Fruit fly (Drosophila melanogaster) whole organism, prepupa: Measurements from ENCODE around the gene Brr2.

Experiments
- Blimp-1 ChIP-seq: fragments of 200-800 bp; sonication (Bioruptor generic); optimal IDR thresholded peaks from 3 replicates; lab custom pipeline; 2017; ENCODE audit warnings: missing biosample characterization, missing genetic modification characterization, mild to moderate bottlenecking, moderate library complexity, missing genetic modification reagents
- CG11294 ChIP-seq: fragments of 200-800 bp; sonication (Bioruptor generic); IDR thresholded peaks from 2 replicates; pipeline ENCODE4 v1.3.6; 2022; ENCODE audit warnings: missing biosample characterization, missing genetic modification characterization
- CG11762 ChIP-seq: fragments of 200-800 bp; sonication (Bioruptor generic); optimal IDR thresholded peaks from 3 replicates; lab custom pipeline; 2016; ENCODE audit warnings: missing biosample characterization, missing genetic modification characterization; ENCODE audit not compliant: insufficient read depth
- CG15336 ChIP-seq: fragments of 200-800 bp; sonication (Bioruptor generic); IDR thresholded peaks from 2 replicates; pipeline ENCODE4 v1.3.6; 2022; ENCODE audit warnings: missing biosample characterization, missing genetic modification characterization
- CG1621 ChIP-seq: fragments of 200-800 bp; sonication (Bioruptor generic); optimal IDR thresholded peaks from 3 replicates; lab custom pipeline; 2018; ENCODE audit warnings: missing biosample characterization, mild to moderate bottlenecking, missing genetic modification characterization
- CG16779 ChIP-seq: fragments of 200-800 bp; sonication (Bioruptor generic); optimal IDR thresholded peaks from 3 replicates; lab custom pipeline; 2017; ENCODE audit warnings: missing biosample characterization, mild to moderate bottlenecking, missing genetic modification characterization
- CG32006 ChIP-seq: fragments of 200-800 bp; sonication (Bioruptor generic); optimal IDR thresholded peaks from 3 replicates; lab custom pipeline; 2017; ENCODE audit warnings: missing biosample characterization, mild to moderate bottlenecking, missing genetic modification characterization
- CG34406 ChIP-seq: fragments of 200-800 bp; sonication (Bioruptor generic); optimal IDR thresholded peaks from 3 replicates; lab custom pipeline; 2016; ENCODE audit warnings: missing biosample characterization, missing genetic modification characterization
- CG6163 ChIP-seq: fragments of 200-800 bp; sonication (Bioruptor generic); IDR thresholded peaks from 3 replicates; pipeline ENCODE4 v1.3.6; 2022; ENCODE audit warnings: missing biosample characterization, missing genetic modification characterization
- CG6792 ChIP-seq: fragments of 200-800 bp; sonication (Bioruptor generic); optimal IDR thresholded peaks from 3 replicates; lab custom pipeline; 2016; ENCODE audit warnings: missing biosample characterization, missing genetic modification characterization
- CG7368 ChIP-seq: fragments of 200-800 bp; sonication (Bioruptor generic); optimal IDR thresholded peaks from 3 replicates; lab custom pipeline; 2016; ENCODE audit warnings: missing biosample characterization, missing genetic modification characterization
- CG8119 ChIP-seq: fragments of 200-800 bp; sonication (Bioruptor generic); IDR thresholded peaks from 3 replicates; pipeline ENCODE4 v1.3.6; 2022; ENCODE audit warnings: missing biosample characterization, missing genetic modification characterization
- CG8319 ChIP-seq: fragments of 200-800 bp; sonication (Bioruptor generic); optimal IDR thresholded peaks from 3 replicates; lab custom pipeline; 2016; ENCODE audit warnings: missing biosample characterization, missing genetic modification characterization
- CG8632 ChIP-seq: fragments of 200-800 bp; sonication (Bioruptor generic); optimal IDR thresholded peaks from 3 replicates; lab custom pipeline; 2016; ENCODE audit warnings: missing biosample characterization, missing genetic modification characterization
- Eip75B ChIP-seq: fragments of 200-800 bp; sonication (Bioruptor generic); optimal IDR thresholded peaks from 3 replicates; lab custom pipeline; 2016; ENCODE audit warnings: missing biosample characterization, missing genetic modification characterization
- Eip78C ChIP-seq: fragments of 200-800 bp; sonication (Bioruptor generic); peaks from one replicate; lab custom pipeline; 2016; ENCODE audit warnings: missing biosample characterization, missing genetic modification characterization
- Ets21C ChIP-seq: fragments of 200-800 bp; sonication (Bioruptor generic); optimal IDR thresholded peaks from 3 replicates; lab custom pipeline; 2016; ENCODE audit warnings: missing biosample characterization, missing genetic modification characterization
- Ets96B ChIP-seq: fragments of 200-800 bp; optimal IDR thresholded peaks from 2 replicates; lab custom pipeline; 2019; ENCODE audit warnings: missing biosample characterization, mild to moderate bottlenecking, missing genetic modification characterization, moderate library complexity
- Gug ChIP-seq: fragments of 200-800 bp; sonication (Bioruptor generic); IDR thresholded peaks from 2 replicates; pipeline ENCODE4 v1.3.6; 2022; ENCODE audit warnings: missing biosample characterization, missing genetic modification characterization
- Hr38 ChIP-seq: sonication (Bioruptor generic); optimal IDR thresholded peaks from 2 replicates; lab custom pipeline; 2016; ENCODE audit warnings: missing biosample characterization, missing genetic modification characterization
- Hr4 ChIP-seq: fragments of 200-800 bp; sonication (Bioruptor generic); optimal IDR thresholded peaks from 3 replicates; lab custom pipeline; 2016; ENCODE audit warnings: missing biosample characterization, missing genetic modification characterization
- Lpt ChIP-seq: fragments of 200-800 bp; sonication (Bioruptor generic); optimal IDR thresholded peaks from 3 replicates; lab custom pipeline; 2016; ENCODE audit warnings: missing biosample characterization, missing genetic modification characterization
- OdsH ChIP-seq: fragments of 200-800 bp; sonication (Bioruptor generic); optimal IDR thresholded peaks from 3 replicates; lab custom pipeline; 2016; ENCODE audit warnings: missing biosample characterization, missing genetic modification characterization
- Sox102F ChIP-seq: fragments of 200-800 bp; sonication (Bioruptor generic); optimal IDR thresholded peaks from 2 replicates; lab custom pipeline; 2016; ENCODE audit warnings: missing biosample characterization, mild to moderate bottlenecking, missing genetic modification characterization
- achi ChIP-seq: fragments of 200-800 bp; sonication (Bioruptor generic); optimal IDR thresholded peaks from 3 replicates; lab custom pipeline; 2016; ENCODE audit warnings: missing biosample characterization, missing genetic modification characterization
- acj6 ChIP-seq: fragments of 200-800 bp; sonication (Bioruptor generic); optimal IDR thresholded peaks from 3 replicates; lab custom pipeline; 2016; ENCODE audit warnings: missing biosample characterization, missing genetic modification characterization
- cyc ChIP-seq: fragments of 200-800 bp; sonication (Bioruptor generic); optimal IDR thresholded peaks from 3 replicates; lab custom pipeline; 2016; ENCODE audit warnings: missing biosample characterization, missing genetic modification characterization
- eg ChIP-seq: fragments of 200-800 bp; sonication (Bioruptor generic); IDR thresholded peaks from 3 replicates; pipeline ENCODE4 v1.3.6; 2022; ENCODE audit warnings: missing biosample characterization, missing genetic modification characterization
- fd59A ChIP-seq: fragments of 200-800 bp; sonication (Bioruptor generic); optimal IDR thresholded peaks from 2 replicates; lab custom pipeline; 2017; ENCODE audit warnings: missing biosample characterization, mild to moderate bottlenecking, missing genetic modification characterization, missing genetic modification reagents
- fd85E ChIP-seq: fragments of 200-800 bp; sonication (Bioruptor generic); optimal IDR thresholded peaks from 3 replicates; lab custom pipeline; 2016; ENCODE audit warnings: missing biosample characterization, missing genetic modification characterization
- fkh ChIP-seq: fragments of 200-800 bp; sonication (Bioruptor generic); optimal IDR thresholded peaks from 3 replicates; lab custom pipeline; 2017; ENCODE audit warnings: missing biosample characterization, mild to moderate bottlenecking, missing genetic modification characterization, moderate library complexity
- lz ChIP-seq: fragments of 200-800 bp; sonication (Bioruptor generic); optimal IDR thresholded peaks from 3 replicates; lab custom pipeline; 2016; ENCODE audit warnings: missing biosample characterization, missing genetic modification characterization
- net ChIP-seq: fragments of 200-800 bp; sonication (Bioruptor generic); optimal IDR thresholded peaks from 3 replicates; lab custom pipeline; 2016; ENCODE audit warnings: missing biosample characterization, missing genetic modification characterization
- pdm3 ChIP-seq: fragments of 200-800 bp; sonication (Bioruptor generic); optimal IDR thresholded peaks from 3 replicates; lab custom pipeline; 2016; ENCODE audit warnings: missing biosample characterization, missing genetic modification characterization
- salr ChIP-seq, 2 experiments: fragments of 200-800 bp; sonication (Bioruptor generic); optimal IDR thresholded peaks; 3 replicates each; lab custom pipeline; 2016 to 2018; ENCODE audit warnings: missing biosample characterization in 2 of 2, missing genetic modification characterization in 2 of 2, mild to moderate bottlenecking in 1 of 2
- spab ChIP-seq: fragments of 200-800 bp; sonication (Bioruptor generic); optimal IDR thresholded peaks from 2 replicates; lab custom pipeline; 2017; ENCODE audit warnings: missing biosample characterization, mild to moderate bottlenecking, missing genetic modification characterization, missing genetic modification reagents
- ss ChIP-seq, 2 experiments: fragments of 200-800 bp; sonication (Bioruptor generic); optimal IDR thresholded peaks; 2 replicates in 1 of 2; 3 replicates in 1 of 2; lab custom pipeline; 2017 to 2018; ENCODE audit warnings: mild to moderate bottlenecking in 2 of 2, missing biosample characterization in 2 of 2, missing genetic modification characterization in 2 of 2, moderate library complexity in 1 of 2
- svp ChIP-seq: fragments of 200-800 bp; sonication (Bioruptor generic); peaks from one replicate; lab custom pipeline; 2016; ENCODE audit warnings: missing biosample characterization, missing genetic modification characterization
- vri ChIP-seq: fragments of 200-800 bp; sonication (Bioruptor generic); optimal IDR thresholded peaks from 3 replicates; lab custom pipeline; 2016; ENCODE audit warnings: missing biosample characterization, mild to moderate bottlenecking, missing genetic modification characterization

Gene Brr2

dm6 chr3L:15982783-15983432 lies 15.2 kb upstream of the Brr2 start, which contains the start of the genes brm and Arl1 (continued):
- TF ChIP-seq Hr4 (GFP tag; lab: Kevin White, UChicago): peak; percentile 97
- TF ChIP-seq fd85E (GFP tag; lab: Kevin White, UChicago): peak; percentile 85
- TF ChIP-seq Eip75B (GFP tag; lab: Kevin White, UChicago): peak; percentile 94
- TF ChIP-seq Eip78C: peak; percentile 99
- peak in 1 of 2 experiments; percentile 99 for TF ChIP-seq ss (GFP tag; optimal IDR thresholded peaks at IDR 0.05; lab: Kevin White, UChicago)
- no peak for TF ChIP-seq CG16779 (tag; lab: Kevin White, UChicago)
- TF ChIP-seq CG11294 (GFP tag; lab: Robert Waterston, UW): peak; percentile 98
- TF ChIP-seq pdm3 (GFP tag; lab: Kevin White, UChicago): peak; percentile 96
- TF ChIP-seq CG6163 (GFP tag; lab: Robert Waterston, UW): peak; percentile 99
- TF ChIP-seq CG6792: peak; percentile 94
- TF ChIP-seq CG8119 (GFP tag; lab: Robert Waterston, UW): peak; percentile 98
- peak; percentile 92 for TF ChIP-seq Blimp-1
- peak; percentile 97 for TF ChIP-seq Lpt (GFP tag; lab: Kevin White, UChicago)

- TF ChIP-seq CG1621 (no peak), CG8319 (GFP tag; lab: Kevin White, UChicago) (no peak), Gug (GFP tag; lab: Robert Waterston, UW) (no peak), Sox102F (GFP tag; lab: Kevin White, UChicago) (no peak), lz (GFP tag; lab: Kevin White, UChicago) (no peak)
These were observed 14.5 kb upstream of the Brr2 start for dm6 chr3L:15982148-15982547.

dm6 chr3L:15981403-15981802 lies 13.7 kb upstream of the Brr2 start:
- no peak for TF ChIP-seq CG7368 (GFP tag; lab: Kevin White, UChicago)
- TF ChIP-seq Ets96B (tag; lab: Kevin White, UChicago): no peak
- no peak for TF ChIP-seq Gug (GFP tag; lab: Robert Waterston, UW)
- TF ChIP-seq vri (GFP tag; lab: Kevin White, UChicago): peak; percentile 9

- TF ChIP-seq OdsH (GFP tag; lab: Kevin White, UChicago): no peak
- peak; percentile 51 for TF ChIP-seq fkh (GFP tag; lab: Kevin White, UChicago)
- TF ChIP-seq, all 60 proteins: peak for 1
These were observed 12.2 kb upstream of the Brr2 start, which contains the start of gene CG17027 for dm6 chr3L:15979912-15980311. Gene CG17027, plus strand, starts transcription at chr3L:15980100.

dm6 chr3L:15979240-15979639 lies 11.6 kb upstream of the Brr2 start:
- no peak for TF ChIP-seq acj6 (GFP tag; lab: Kevin White, UChicago)
- peak; percentile 21 for TF ChIP-seq vri (GFP tag; lab: Kevin White, UChicago)
- TF ChIP-seq svp (GFP tag; lab: Kevin White, UChicago): peak; percentile 99

dm6 chr3L:15978224-15978623 lies 10.6 kb upstream of the Brr2 start, which contains the start of gene CG17028:
Gene CG17028, plus strand, starts transcription at chr3L:15978524.
- no peak for TF ChIP-seq spab (GFP tag; lab: Kevin White, UChicago)
- no peak for TF ChIP-seq Gug (GFP tag; lab: Robert Waterston, UW)
- TF ChIP-seq Eip78C: no peak
- TF ChIP-seq CG8632 (GFP tag; lab: Kevin White, UChicago): no peak

dm6 chr3L:15977565-15977964 lies 9.9 kb upstream of the Brr2 start:
- TF ChIP-seq lz (GFP tag; lab: Kevin White, UChicago) (peak; percentile 41), achi (GFP tag; lab: Kevin White, UChicago) (peak; percentile 46), fd59A (no peak), CG32006 (GFP tag; lab: Kevin White, UChicago) (no peak), Ets21C (GFP tag; lab: Kevin White, UChicago) (peak; percentile 16), CG34406 (GFP tag; lab: Kevin White, UChicago) (peak; percentile 27), net (GFP tag; lab: Kevin White, UChicago) (peak; percentile 32), eg (GFP tag; lab: Robert Waterston, UW) (peak; percentile 81), cyc (GFP tag; lab: Kevin White, UChicago) (peak; percentile 66), Hr38 (GFP tag; lab: Kevin White, UChicago) (no peak), CG11294 (GFP tag; lab: Robert Waterston, UW) (peak; percentile 32; the same call in 1 of the 2 replicates), CG15336 (GFP tag; lab: Robert Waterston, UW) (peak; percentile 53; the same call in 1 of the 2 replicates), salr (GFP tag; optimal IDR thresholded peaks at IDR 0.05; lab: Kevin White, UChicago) (no peak), fkh (GFP tag; lab: Kevin White, UChicago) (no peak), CG11762 (GFP tag; lab: Kevin White, UChicago) (peak; percentile 25)
